Worm (Caenorhabditis elegans) whole organism, mixed stage, embryonic: Measurements from ENCODE around the gene mrpl-16.

Source experiments
- cnd-1 ChIP-seq: fragments of 200-800 bp; sonication (Bioruptor generic); optimal IDR thresholded peaks from 2 replicates; lab custom pipeline; 2018; ENCODE audit warnings: mild to moderate bottlenecking, missing genetic modification characterization, missing compliant biosample characterization
- nhr-12 ChIP-seq: fragments of 150-350 bp; optimal IDR thresholded peaks from 2 replicates; lab custom pipeline; 2014; ENCODE audit warnings: missing biosample characterization, missing genetic modification characterization
- nhr-2 ChIP-seq: fragments of 150-350 bp; optimal IDR thresholded peaks from 2 replicates; lab custom pipeline; 2014; ENCODE audit warnings: missing biosample characterization, missing genetic modification characterization
- nhr-28 ChIP-seq: fragments of 150-350 bp; optimal IDR thresholded peaks from 2 replicates; lab custom pipeline; 2014; ENCODE audit warnings: missing biosample characterization, missing genetic modification characterization
- pha-4 ChIP-seq: fragments of 150-350 bp; optimal IDR thresholded peaks from 2 replicates; lab custom pipeline; 2018; ENCODE audit warnings: missing biosample characterization, missing genetic modification reagents, missing genetic modification characterization
- snpc-4 ChIP-seq: fragments of 150-350 bp; optimal IDR thresholded peaks from 2 replicates; lab custom pipeline; 2014; ENCODE audit warnings: missing biosample characterization, missing genetic modification characterization

- no peak for TF ChIP-seq nhr-28 (tag; lab: Kevin White, UChicago)
- TF ChIP-seq cnd-1 (tag; lab: Kevin White, UChicago), result no peak
- TF ChIP-seq snpc-4 (tag; lab: Kevin White, UChicago), result no peak
- TF ChIP-seq nhr-12 (tag; lab: Kevin White, UChicago), result no peak
- TF ChIP-seq pha-4, result no peak
- TF ChIP-seq nhr-2 (tag; lab: Kevin White, UChicago), result no peak
Measured at ce11 chrIII:4735443-4735842, 31.2 kb downstream of the mrpl-16 start, which contains the start of gene F17C8.7.
